Worm (Caenorhabditis elegans): ENCODE measurements around the gene T19C4.1.

The T19C4.1 gene

DNA sequence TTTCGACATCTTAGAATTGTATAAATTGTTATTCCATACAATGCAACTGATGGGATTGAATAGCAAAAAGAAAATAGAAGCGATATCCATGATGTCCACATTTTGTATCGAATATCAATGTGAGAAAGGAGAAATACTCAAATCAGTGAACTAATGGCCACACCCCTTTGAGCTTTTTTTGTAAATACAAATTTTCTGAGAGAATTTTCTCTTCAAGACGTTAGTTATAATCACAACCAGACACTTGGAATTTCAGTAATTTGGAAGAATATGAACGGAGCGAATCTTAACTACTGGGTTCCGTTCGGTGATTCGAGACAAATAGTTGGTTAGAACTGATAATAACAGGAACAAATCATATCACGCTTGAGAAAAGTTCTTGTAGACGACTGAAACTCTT, 12.3 kb downstream of the T19C4.1 start, which contains the start of gene srg-41:
TSS of gene srg-41 (minus strand) at position 101 of the 400 bp plus-strand sequence.
- TF ChIP-seq hpl-2 (GFP tag; optimal IDR thresholded peaks at IDR 0.05) (no peak), swsn-7 (tag; optimal IDR thresholded peaks at IDR 0.05) (no peak), jun-1 (tag; optimal IDR thresholded peaks at IDR 0.05) (no peak), skn-1 (tag; optimal IDR thresholded peaks at IDR 0.05) (no peak), elt-2 (tag; optimal IDR thresholded peaks at IDR 0.05) (no peak), efl-1 (optimal IDR thresholded peaks at IDR 0.05) (no peak), efl-1 (GFP tag; optimal IDR thresholded peaks at IDR 0.05 in 1 of 2) (no peak), lin-14 (GFP tag; optimal IDR thresholded peaks at IDR 0.05) (no peak), alr-1 (tag; optimal IDR thresholded peaks at IDR 0.05; ENCODE audit: borderline replicate concordance) (no peak), C16A3.4 (tag; optimal IDR thresholded peaks at IDR 0.05) (no peak), pag-3 (tag; optimal IDR thresholded peaks at IDR 0.05; ENCODE audit: borderline replicate concordance, insufficient read depth) (no peak), nhr-47 (tag; optimal IDR thresholded peaks at IDR 0.05) (no peak), unc-86 (tag; optimal IDR thresholded peaks at IDR 0.05) (no peak), nhr-76 (tag; optimal IDR thresholded peaks at IDR 0.05) (no peak), unc-98 (GFP tag; IDR thresholded peaks at IDR 0.05) (no peak), C34B4.2 (tag; optimal IDR thresholded peaks at IDR 0.05) (no peak), unc-62 (GFP tag; optimal IDR thresholded peaks at IDR 0.05) (no peak), irx-1 (tag; optimal IDR thresholded peaks at IDR 0.05) (no peak)

DNA sequence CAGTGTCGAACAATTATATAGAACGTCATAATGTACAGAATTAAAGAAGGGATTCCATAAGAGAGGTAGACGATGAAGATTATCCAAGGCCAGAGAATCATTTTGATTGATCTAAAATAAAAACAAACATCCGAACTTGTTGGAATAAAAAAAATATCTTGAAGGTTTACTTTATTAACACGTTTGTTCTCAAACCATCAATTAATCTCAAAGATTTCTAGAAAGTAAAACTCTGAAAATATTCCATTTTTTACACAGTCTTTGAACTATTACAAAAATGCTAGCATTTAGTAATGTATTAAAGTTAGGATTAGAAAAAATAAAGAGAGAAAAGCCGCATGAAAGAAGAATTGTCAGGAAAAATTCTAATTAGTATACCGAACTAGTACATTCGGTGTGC, 15.0 kb downstream of the T19C4.1 start, which contains the start of gene srg-40:
TSS of gene srg-40 (minus strand) at position 101 of the 400 bp plus-strand sequence.
- TF ChIP-seq lin-14 (GFP tag; optimal IDR thresholded peaks at IDR 0.05) (no peak), nhr-71 (tag; optimal IDR thresholded peaks at IDR 0.05) (no peak), ceh-88 (GFP tag; IDR thresholded peaks at IDR 0.05) (no peak), ceh-82 (tag; optimal IDR thresholded peaks at IDR 0.05) (no peak), mep-1 (tag; optimal IDR thresholded peaks at IDR 0.05) (no peak), aly-2 (tag; optimal IDR thresholded peaks at IDR 0.05) (no peak), nhr-19 (GFP tag; conservative IDR thresholded peaks at IDR 0.05) (no peak), ces-1 (GFP tag; optimal IDR thresholded peaks at IDR 0.05) (no peak)

DNA sequence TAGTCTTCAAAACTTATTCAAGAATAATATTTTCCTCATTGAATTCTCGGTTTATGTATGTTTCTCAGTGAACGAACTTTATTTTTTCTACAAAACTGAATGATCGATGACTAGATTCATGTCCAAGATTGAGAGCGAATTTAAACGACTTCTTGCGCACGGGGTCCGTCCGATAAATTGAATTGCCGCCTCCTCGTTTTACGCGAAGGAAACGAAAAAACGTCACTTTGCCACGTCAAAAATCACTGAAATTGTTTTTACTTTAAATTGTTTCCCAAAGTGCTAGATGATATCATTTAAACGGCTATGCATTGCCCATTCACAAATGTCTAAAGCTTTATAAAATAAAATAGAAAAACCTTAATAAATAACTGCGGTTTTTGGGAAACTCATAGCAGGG, 18.2 kb downstream of the T19C4.1 start:
- TF ChIP-seq mef-2 (tag; optimal IDR thresholded peaks at IDR 0.05) (no peak), fkh-10 (GFP tag; optimal IDR thresholded peaks at IDR 0.05) (peak; percentile 79), nhr-90 (tag; optimal IDR thresholded peaks at IDR 0.05; ENCODE audit: poor library complexity) (no peak), pag-3 (tag; optimal IDR thresholded peaks at IDR 0.05; ENCODE audit: borderline replicate concordance, insufficient read depth) (no peak), ceh-63 (GFP tag; optimal IDR thresholded peaks at IDR 0.05) (no peak), Y116A8C.19 (tag; optimal IDR thresholded peaks at IDR 0.05; ENCODE audit: borderline replicate concordance) (no peak), swsn-7 (tag; optimal IDR thresholded peaks at IDR 0.05) (no peak), ets-5 (GFP tag; IDR thresholded peaks at IDR 0.05) (no peak), C34B4.2 (tag; optimal IDR thresholded peaks at IDR 0.05) (no peak)

DNA sequence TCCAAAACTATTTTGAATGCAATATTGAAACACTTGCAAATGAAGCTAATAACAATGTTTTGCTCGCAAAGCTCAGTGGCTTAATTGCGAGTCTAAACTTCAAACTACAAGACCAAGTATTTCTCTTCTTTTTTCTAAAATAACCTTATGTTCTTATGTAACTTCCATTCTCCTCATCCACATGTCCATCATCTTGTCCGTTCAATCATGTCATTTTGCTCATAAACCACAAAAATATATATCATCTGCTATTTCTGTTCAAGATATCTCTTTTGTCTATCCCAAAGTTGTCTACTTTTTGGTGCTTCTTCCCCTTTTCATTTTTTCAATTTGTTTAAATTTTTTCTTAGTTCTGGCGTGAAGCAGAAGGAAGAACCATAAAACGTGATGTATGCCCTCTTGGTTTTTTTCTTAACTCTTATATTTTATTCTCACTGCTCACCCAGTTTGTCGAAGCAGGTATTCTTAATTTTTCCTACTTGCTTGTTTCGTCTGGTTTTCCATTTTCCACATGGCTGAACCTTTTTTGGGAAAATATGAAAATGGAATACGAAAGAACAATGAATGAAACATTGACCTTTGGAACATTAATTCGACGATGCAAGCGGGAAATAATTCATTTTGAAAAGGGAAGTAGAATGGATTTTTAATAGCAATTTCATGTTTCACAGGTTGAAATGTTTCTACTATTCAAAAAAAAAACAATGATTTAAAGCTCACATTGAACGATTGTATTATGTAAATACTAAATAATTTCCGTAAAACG, 21.2 kb downstream of the T19C4.1 start:
- no peak for TF ChIP-seq irx-1 (tag; optimal IDR thresholded peaks at IDR 0.05)
- TF ChIP-seq pag-3 (tag; optimal IDR thresholded peaks at IDR 0.05; ENCODE audit: borderline replicate concordance, insufficient read depth) = no peak
- TF ChIP-seq nhr-11 (tag; optimal IDR thresholded peaks at IDR 0.05) = no peak
- TF ChIP-seq C34B4.2 (tag; optimal IDR thresholded peaks at IDR 0.05) = no peak
- TF ChIP-seq tlp-1 (tag; optimal IDR thresholded peaks at IDR 0.05) = no peak
- TF ChIP-seq lin-35 (GFP tag; optimal IDR thresholded peaks at IDR 0.05) = no peak
- TF ChIP-seq efl-3 (GFP tag; optimal IDR thresholded peaks at IDR 0.05) = no peak
- TF ChIP-seq rnt-1 (tag; optimal IDR thresholded peaks at IDR 0.05) = no peak
- no peak for TF ChIP-seq lir-3 (tag; optimal IDR thresholded peaks at IDR 0.05; ENCODE audit: poor library complexity)
- no peak for TF ChIP-seq Y116A8C.19 (tag; optimal IDR thresholded peaks at IDR 0.05; ENCODE audit: borderline replicate concordance)
- TF ChIP-seq mep-1 (tag; optimal IDR thresholded peaks at IDR 0.05) = no peak
- no peak for TF ChIP-seq tbx-2 (tag; optimal IDR thresholded peaks at IDR 0.05)
- TF ChIP-seq ces-1 (GFP tag; optimal IDR thresholded peaks at IDR 0.05) = no peak
- TF ChIP-seq hlh-17 (GFP tag; optimal IDR thresholded peaks at IDR 0.05; ENCODE audit: borderline replicate concordance) = no peak
- no peak for TF ChIP-seq dpl-1 (GFP tag; optimal IDR thresholded peaks at IDR 0.05)
- no peak for TF ChIP-seq sup-37 (GFP tag; optimal IDR thresholded peaks at IDR 0.05)
- no peak for TF ChIP-seq nhr-76 (tag; optimal IDR thresholded peaks at IDR 0.05)

Data from whole organism, L1 larva.